Worm (Caenorhabditis elegans) whole organism, L4 larva: ENCODE results near the gene try-5.
A peak's percentile ranks its signal among the peaks of the same experiment; 100 is the strongest.

Source experiments
- dve-1 ChIP-seq: sonication (generic microtip); optimal IDR thresholded peaks from 2 replicates; lab custom pipeline; 2017; ENCODE audit warnings: antibody characterized with exemption, mild to moderate bottlenecking, missing genetic modification characterization, missing compliant biosample characterization; ENCODE audit not compliant: insufficient read depth
- nhr-10 ChIP-seq: fragments of 150-350 bp; optimal IDR thresholded peaks from 2 replicates; lab custom pipeline; 2014; ENCODE audit warnings: missing biosample characterization, missing genetic modification characterization
- skn-1 ChIP-seq: fragments of 150-350 bp; optimal IDR thresholded peaks from 2 replicates; lab custom pipeline; 2014; ENCODE audit warnings: missing biosample characterization, missing genetic modification characterization
- unc-62 ChIP-seq, 3 experiments: fragments of 150-350 bp in 1 of 3; sonication (generic microtip); optimal IDR thresholded peaks in 2 of 3; peaks in 1 of 3; 1 replicate in 1 of 3; 2 replicates in 2 of 3; lab custom pipeline; 2014 to 2017; ENCODE audit warnings: missing biosample characterization in 3 of 3, missing genetic modification characterization in 3 of 3, missing genetic modification reagents in 3 of 3, missing genotype in 1 of 3

DNA sequence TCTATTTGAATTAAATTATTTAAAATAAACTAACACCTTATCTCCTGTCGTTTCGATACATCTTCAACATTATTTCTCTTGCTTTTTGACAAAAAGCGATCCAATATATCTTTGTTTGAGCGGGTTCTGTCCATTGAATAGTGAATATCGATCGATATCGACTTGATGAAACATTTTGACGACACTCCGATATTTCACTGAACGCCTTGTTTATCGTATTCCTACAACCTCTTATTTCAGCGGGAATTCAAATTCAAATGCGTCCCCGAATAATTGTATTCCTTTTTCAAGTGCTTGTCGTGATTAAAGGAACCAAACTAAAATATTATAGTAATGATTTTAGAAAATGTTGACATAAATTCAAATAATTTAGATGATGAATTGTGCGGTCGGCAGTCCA, at the start of gene try-5, which contains the start of gene K07B1.7:
- peak; percentile 30 for TF ChIP-seq dve-1 (tag; lab: Kevin White, UChicago)
- no peak for TF ChIP-seq unc-62 (GFP tag; optimal IDR thresholded peaks at IDR 0.05 in 1 of 2; lab: Kevin White, UChicago)
- no peak for TF ChIP-seq unc-62 (tag; optimal IDR thresholded peaks at IDR 0.05; lab: Kevin White, UChicago)
- TF ChIP-seq nhr-10: no peak
- no peak for TF ChIP-seq skn-1
